Worm (Caenorhabditis elegans): ENCODE data around the gene metl-5.

Gene metl-5

ce11 chrIII:4817240-4817639, 14.4 kb downstream of the metl-5 start, which contains the start of gene F26A1.4:
TSS of gene F26A1.4 (plus strand) at chrIII:4817540.
- TF ChIP-seq cebp-1 (GFP tag; IDR thresholded peaks at IDR 0.05) (no peak), cebp-1 (tag; optimal IDR thresholded peaks at IDR 0.05) (no peak), bed-1 (GFP tag; IDR thresholded peaks at IDR 0.05) (no peak), lin-54 (GFP tag; optimal IDR thresholded peaks at IDR 0.05) (no peak), egl-18 (GFP tag; IDR thresholded peaks at IDR 0.05) (no peak), dox-1 (GFP tag; IDR thresholded peaks at IDR 0.05) (no peak)

DNA sequence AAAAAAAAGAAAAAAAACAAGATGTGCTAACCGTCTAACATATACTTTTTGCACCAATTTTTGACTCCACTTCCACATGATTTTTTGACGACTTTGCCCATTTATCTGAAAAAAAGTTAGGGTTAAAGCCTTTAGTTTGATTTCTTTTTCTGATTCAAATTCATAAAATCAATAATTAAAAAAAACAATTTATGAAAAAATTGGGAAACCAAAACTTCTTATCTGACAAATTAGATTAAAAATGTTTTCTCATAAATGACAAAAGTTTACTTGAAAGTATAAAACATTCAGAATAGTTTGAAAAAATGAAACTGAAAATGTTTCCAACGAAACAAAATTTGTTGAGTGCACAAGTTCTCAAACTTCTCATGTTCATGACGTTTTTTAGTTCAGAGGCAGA, 17.0 kb downstream of the metl-5 start, which contains the start of gene F26A1.7:
F26A1.7 (minus strand) TSS at position 101 of the 400 bp plus-strand sequence.
- TF ChIP-seq nfyb-1 (GFP tag; IDR thresholded peaks at IDR 0.05): no peak
- TF ChIP-seq attf-5 (GFP tag; optimal IDR thresholded peaks at IDR 0.05): no peak
- no peak for TF ChIP-seq zfh-2 (GFP tag; conservative IDR thresholded peaks at IDR 0.05)
- no peak for TF ChIP-seq Y95B8A.8 (GFP tag; IDR thresholded peaks at IDR 0.05)

DNA sequence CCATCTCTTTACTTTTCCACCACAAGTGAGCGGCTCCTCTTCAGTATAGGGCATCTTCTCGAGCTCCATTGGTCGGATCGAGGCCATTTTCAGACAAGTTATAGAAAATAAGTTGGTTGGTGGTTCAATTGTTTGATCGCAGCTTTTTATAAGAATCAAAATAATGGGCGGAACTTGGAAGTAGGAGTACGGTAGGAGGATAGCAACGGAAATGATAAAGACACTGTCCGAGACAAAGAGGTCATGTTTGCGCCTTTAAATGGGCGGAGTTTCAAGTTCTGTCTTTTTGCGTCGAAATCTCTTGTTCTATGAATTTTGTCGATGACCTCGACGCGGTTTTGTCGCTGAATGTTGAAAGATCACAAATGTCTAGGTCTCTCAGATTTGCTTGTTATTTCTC, 19.3 kb downstream of the metl-5 start, which contains the start of gene F26A1.8:
F26A1.8 (minus strand) TSS at position 101 of the 400 bp plus-strand sequence.
- TF ChIP-seq Y56A3A.18 (GFP tag; IDR thresholded peaks at IDR 0.05) (no peak), ceh-100 (GFP tag; IDR thresholded peaks at IDR 0.05) (no peak), tbp1 (GFP tag; optimal IDR thresholded peaks at IDR 0.05) (no peak), hlh-12 (tag; optimal IDR thresholded peaks at IDR 0.05) (no peak), egrh-3 (GFP tag; IDR thresholded peaks at IDR 0.05) (no peak), ceh-58 (GFP tag; IDR thresholded peaks at IDR 0.05) (no peak)

ce11 chrIII:4826606-4827005, 23.8 kb downstream of the metl-5 start, which contains the start of gene F26A1.3:
TSS of gene F26A1.3 (plus strand) at chrIII:4826906.
- TF ChIP-seq repo-1 (tag; optimal IDR thresholded peaks at IDR 0.05) (no peak), dpl-1 (GFP tag; optimal IDR thresholded peaks at IDR 0.05) (no peak), hrde-1 (tag; optimal IDR thresholded peaks at IDR 0.05; ENCODE audit: borderline replicate concordance) (no peak), Y53G8AR.9 (GFP tag; conservative IDR thresholded peaks at IDR 0.05) (no peak), attf-6 (GFP tag; IDR thresholded peaks at IDR 0.05) (no peak), mes-4 (tag; optimal IDR thresholded peaks at IDR 0.05) (no peak), die-1 (tag; optimal IDR thresholded peaks at IDR 0.05) (no peak), F55B11.4 (tag; optimal IDR thresholded peaks at IDR 0.05; ENCODE audit: borderline replicate concordance, insufficient read depth) (no peak), attf-3 (GFP tag; conservative IDR thresholded peaks at IDR 0.05) (no peak), aptf-3 (GFP tag; IDR thresholded peaks at IDR 0.05) (no peak), tbx-9 (tag; optimal IDR thresholded peaks at IDR 0.05; ENCODE audit: borderline replicate concordance) (no peak), B0035.1 (tag; optimal IDR thresholded peaks at IDR 0.05) (no peak)

- TF ChIP-seq egl-44 (GFP tag; IDR thresholded peaks at IDR 0.05): no peak
- TF ChIP-seq ztf-6 (GFP tag; IDR thresholded peaks at IDR 0.05): no peak
- no peak for TF ChIP-seq tbx-9 (tag; optimal IDR thresholded peaks at IDR 0.05; ENCODE audit: borderline replicate concordance)
- no peak for TF ChIP-seq lin-40 (tag; optimal IDR thresholded peaks at IDR 0.05)
- TF ChIP-seq ztf-25 (GFP tag; IDR thresholded peaks at IDR 0.05): no peak
- TF ChIP-seq hmg-20 (GFP tag; IDR thresholded peaks at IDR 0.05): no peak
Observed at ce11 chrIII:4829440-4829839, 26.6 kb downstream of the metl-5 start, which contains the start of gene F26A1.9. TSS of gene F26A1.9 (minus strand) at chrIII:4829540.
